Worm (Caenorhabditis elegans) whole organism, mixed stage, embryonic: ENCODE results near the gene gem-4.
A peak's percentile ranks its signal among the peaks of the same experiment; 100 is the strongest.

Experiments
- M03D4.4 ChIP-seq: sonication (generic microtip); optimal IDR thresholded peaks from 2 replicates; lab custom pipeline; 2017; ENCODE audit warnings: mild to moderate bottlenecking, missing genetic modification characterization, missing compliant biosample characterization
- bed-3 ChIP-seq: fragments of 200-800 bp; sonication (Bioruptor generic); optimal IDR thresholded peaks from 3 replicates; lab custom pipeline; 2018; ENCODE audit warnings: mild to moderate bottlenecking, missing genetic modification characterization, moderate library complexity, missing compliant biosample characterization
- blmp-1 ChIP-seq: fragments of 150-350 bp; optimal IDR thresholded peaks from 2 replicates; lab custom pipeline; 2014; ENCODE audit warnings: missing biosample characterization, missing genetic modification characterization
- ceh-43 ChIP-seq: fragments of 200-800 bp; sonication (Bioruptor generic); optimal IDR thresholded peaks from 2 replicates; lab custom pipeline; 2018; ENCODE audit warnings: mild to moderate bottlenecking, missing genetic modification characterization, moderate library complexity, missing compliant biosample characterization
- ceh-83 ChIP-seq: fragments of 200-800 bp; sonication (Bioruptor generic); optimal IDR thresholded peaks from 2 replicates; lab custom pipeline; 2018; ENCODE audit warnings: mild to moderate bottlenecking, missing genetic modification characterization, missing compliant biosample characterization
- ces-1 ChIP-seq: fragments of 150-350 bp; optimal IDR thresholded peaks from 2 replicates; lab custom pipeline; 2014; ENCODE audit warnings: missing biosample characterization, missing genetic modification reagents, missing genetic modification characterization
- cnd-1 ChIP-seq: fragments of 200-800 bp; sonication (Bioruptor generic); optimal IDR thresholded peaks from 2 replicates; lab custom pipeline; 2018; ENCODE audit warnings: mild to moderate bottlenecking, missing genetic modification characterization, missing compliant biosample characterization
- drap-1 ChIP-seq: fragments of 200-800 bp; sonication (Bioruptor generic); optimal IDR thresholded peaks from 3 replicates; lab custom pipeline; 2018; ENCODE audit warnings: mild to moderate bottlenecking, missing genetic modification characterization, missing compliant biosample characterization
- elt-1 ChIP-seq: sonication (generic microtip); optimal IDR thresholded peaks from 2 replicates; lab custom pipeline; 2017; ENCODE audit warnings: missing genetic modification characterization, mild to moderate bottlenecking, missing compliant biosample characterization, antibody characterized with exemption, moderate library complexity, borderline replicate concordance; ENCODE audit not compliant: insufficient read depth
- flh-1 ChIP-seq: fragments of 200-800 bp; sonication (Bioruptor generic); optimal IDR thresholded peaks from 2 replicates; lab custom pipeline; 2018; ENCODE audit warnings: mild to moderate bottlenecking, missing genetic modification characterization, moderate library complexity, missing compliant biosample characterization
- ham-2 ChIP-seq: fragments of 200-800 bp; sonication (Bioruptor generic); optimal IDR thresholded peaks from 2 replicates; lab custom pipeline; 2018; ENCODE audit warnings: mild to moderate bottlenecking, missing genetic modification characterization, missing compliant biosample characterization
- hlh-1 ChIP-seq: fragments of 150-350 bp; optimal IDR thresholded peaks from 2 replicates; lab custom pipeline; 2014; ENCODE audit warnings: missing biosample characterization, missing genetic modification reagents, missing genetic modification characterization
- lin-13 ChIP-seq: fragments of 150-350 bp; optimal IDR thresholded peaks from 2 replicates; lab custom pipeline; 2014; ENCODE audit warnings: missing biosample characterization, missing genetic modification characterization
- lin-32 ChIP-seq: fragments of 200-800 bp; sonication (Bioruptor generic); optimal IDR thresholded peaks from 2 replicates; lab custom pipeline; 2018; ENCODE audit warnings: mild to moderate bottlenecking, missing genetic modification characterization, missing compliant biosample characterization
- lsy-2 ChIP-seq: fragments of 150-350 bp; optimal IDR thresholded peaks from 2 replicates; lab custom pipeline; 2014; ENCODE audit warnings: missing biosample characterization, missing genetic modification characterization
- mep-1 ChIP-seq: fragments of 150-350 bp; optimal IDR thresholded peaks from 2 replicates; lab custom pipeline; 2017; ENCODE audit warnings: missing biosample characterization, missing genetic modification reagents, missing genetic modification characterization, inconsistent platforms
- nhr-2 ChIP-seq: fragments of 150-350 bp; optimal IDR thresholded peaks from 2 replicates; lab custom pipeline; 2014; ENCODE audit warnings: missing biosample characterization, missing genetic modification characterization
- nhr-28 ChIP-seq: fragments of 150-350 bp; optimal IDR thresholded peaks from 2 replicates; lab custom pipeline; 2014; ENCODE audit warnings: missing biosample characterization, missing genetic modification characterization
- nhr-76 ChIP-seq: sonication (generic microtip); optimal IDR thresholded peaks from 2 replicates; lab custom pipeline; 2017; ENCODE audit warnings: missing biosample characterization, missing genetic modification characterization
- pha-4 ChIP-seq: fragments of 150-350 bp; optimal IDR thresholded peaks from 2 replicates; lab custom pipeline; 2018; ENCODE audit warnings: missing biosample characterization, missing genetic modification reagents, missing genetic modification characterization
- sem-2 ChIP-seq: fragments of 200-800 bp; sonication (Bioruptor generic); optimal IDR thresholded peaks from 2 replicates; lab custom pipeline; 2018; ENCODE audit warnings: mild to moderate bottlenecking, missing genetic modification characterization, missing compliant biosample characterization
- snpc-4 ChIP-seq: fragments of 150-350 bp; optimal IDR thresholded peaks from 2 replicates; lab custom pipeline; 2014; ENCODE audit warnings: missing biosample characterization, missing genetic modification characterization
- tbx-8 ChIP-seq: fragments of 200-800 bp; sonication (Bioruptor generic); optimal IDR thresholded peaks from 2 replicates; lab custom pipeline; 2018; ENCODE audit warnings: mild to moderate bottlenecking, missing genetic modification characterization, moderate library complexity, missing compliant biosample characterization
- unc-39 ChIP-seq: fragments of 150-350 bp; optimal IDR thresholded peaks from 2 replicates; lab custom pipeline; 2014; ENCODE audit warnings: missing biosample characterization, missing genetic modification characterization
- unc-62 ChIP-seq: fragments of 150-350 bp; optimal IDR thresholded peaks from 2 replicates; lab custom pipeline; 2014; ENCODE audit warnings: missing biosample characterization, missing genetic modification reagents, missing genetic modification characterization
- ztf-11 ChIP-seq: fragments of 150-350 bp; optimal IDR thresholded peaks from 2 replicates; lab custom pipeline; 2014; ENCODE audit warnings: missing biosample characterization, missing genetic modification characterization

gem-4 gene

DNA sequence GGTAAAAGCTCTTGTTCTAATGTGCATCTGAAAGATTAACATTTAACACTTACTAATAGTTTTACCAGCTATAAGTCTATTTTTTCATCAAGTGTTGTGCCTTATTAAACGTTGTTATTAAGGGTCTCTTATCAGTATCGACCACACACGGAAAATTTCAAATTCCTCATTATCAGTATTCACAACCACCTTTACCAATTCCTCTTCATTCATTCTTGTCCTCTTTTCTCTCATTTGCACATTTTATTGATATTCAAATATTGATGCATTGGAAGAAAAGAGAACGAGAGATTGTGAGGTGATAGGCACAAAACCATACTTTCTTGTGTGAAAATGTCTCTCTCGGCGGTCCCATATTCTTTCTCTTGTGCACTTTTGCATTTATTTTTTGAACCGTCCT, 23.6 kb upstream of the gem-4 start:
- TF ChIP-seq ztf-11 (tag; lab: Kevin White, UChicago) (no peak), mep-1 (tag; lab: Kevin White, UChicago) (no peak), blmp-1 (tag; lab: Kevin White, UChicago) (no peak), tbx-8 (GFP tag; lab: Kevin White, UChicago) (no peak), unc-39 (tag; lab: Kevin White, UChicago) (no peak), cnd-1 (tag; lab: Kevin White, UChicago) (no peak), ham-2 (no peak), sem-2 (GFP tag; lab: Kevin White, UChicago) (no peak)

DNA sequence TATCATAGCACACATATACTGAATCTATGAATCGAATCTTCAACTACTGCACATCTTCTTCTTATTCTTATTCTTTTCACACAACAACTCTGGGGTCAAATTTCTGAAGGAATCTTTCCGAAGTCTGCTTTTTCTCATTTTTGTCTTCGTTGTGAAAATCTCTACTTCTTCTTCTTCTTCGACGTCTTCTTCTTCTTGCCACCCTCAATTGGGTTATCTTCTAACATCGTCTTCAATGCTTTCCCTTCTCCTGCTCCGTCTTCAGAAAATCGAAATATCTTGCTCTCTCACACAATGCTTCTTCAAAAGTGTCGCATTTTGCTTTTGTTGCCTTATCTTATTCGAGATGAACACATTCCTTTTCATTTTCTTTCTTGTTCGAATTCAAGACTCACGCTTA, 22.2 kb upstream of the gem-4 start:
- TF ChIP-seq ceh-83 (GFP tag; lab: Kevin White, UChicago), result no peak
- TF ChIP-seq unc-39 (tag; lab: Kevin White, UChicago), result no peak
- no peak for TF ChIP-seq cnd-1 (tag; lab: Kevin White, UChicago)
- TF ChIP-seq ces-1 (GFP tag; lab: Kevin White, UChicago), result peak; percentile 94

DNA sequence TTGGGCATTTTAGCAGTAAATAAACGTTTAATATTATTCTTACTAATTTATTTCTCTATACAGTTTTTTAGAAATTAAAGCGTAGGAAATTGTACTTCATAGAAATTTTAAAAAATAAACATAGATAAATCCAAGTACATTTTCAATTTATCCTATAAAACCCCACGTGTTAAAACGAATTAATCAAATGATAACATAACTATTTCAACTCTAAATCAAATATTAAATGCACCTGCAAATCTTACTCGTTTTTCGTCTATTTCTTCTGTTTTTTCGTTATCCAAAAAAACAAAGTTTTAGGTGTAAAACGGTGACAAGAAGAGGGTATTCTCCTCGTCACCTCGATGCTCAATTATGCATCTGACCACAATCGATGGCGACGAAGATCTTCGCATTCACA, 10.4 kb upstream of the gem-4 start, which contains the start of gene K01A6.6:
TSS of gene K01A6.6 (plus strand) at position 301 of the 400 bp plus-strand sequence.
- TF ChIP-seq lsy-2 (tag; lab: Kevin White, UChicago) (no peak), hlh-1 (tag; lab: Kevin White, UChicago) (no peak), drap-1 (GFP tag; lab: Kevin White, UChicago) (no peak)

ce11 chrIV:11737269-11737668, 8.2 kb upstream of the gem-4 start, which contains the start of gene K01A6.8:
Gene K01A6.8, minus strand, starts transcription at chrIV:11737369.
- no peak for TF ChIP-seq snpc-4 (tag; lab: Kevin White, UChicago)
- no peak for TF ChIP-seq lin-13 (tag; lab: Kevin White, UChicago)
- no peak for TF ChIP-seq unc-39 (tag; lab: Kevin White, UChicago)

DNA sequence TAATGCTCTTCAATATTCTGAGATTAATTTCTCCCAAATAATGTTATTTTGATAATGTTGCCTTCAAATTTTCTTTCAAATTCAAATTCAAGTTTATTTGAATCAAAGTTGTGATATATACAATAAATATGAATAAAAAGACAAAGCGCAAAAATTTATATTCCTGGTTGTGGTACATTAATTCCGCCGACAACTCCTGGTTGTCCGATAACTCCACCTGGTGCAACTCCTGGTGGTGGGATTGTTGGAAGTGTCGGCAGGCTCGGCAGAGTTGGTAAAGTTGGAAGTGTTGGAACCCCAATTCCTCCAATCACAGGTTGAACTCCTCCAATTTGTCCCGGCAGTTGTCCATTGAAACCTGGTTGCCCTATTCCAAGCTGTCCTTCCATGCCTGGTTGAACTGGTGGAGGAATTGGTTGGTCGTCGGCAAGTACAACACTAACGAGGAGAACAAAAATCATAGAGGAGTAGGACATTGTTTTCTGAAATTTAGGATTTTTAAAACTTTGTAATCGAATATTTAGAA, 7.3 kb upstream of the gem-4 start, which contains the start of gene K01A6.7:
TSS of gene K01A6.7 (minus strand) at position 476 of the 526 bp plus-strand sequence.
- TF ChIP-seq nhr-28 (no peak), tbx-8 (GFP tag; lab: Kevin White, UChicago) (no peak), lin-13 (tag; lab: Kevin White, UChicago) (no peak), cnd-1 (tag; lab: Kevin White, UChicago) (no peak)

DNA sequence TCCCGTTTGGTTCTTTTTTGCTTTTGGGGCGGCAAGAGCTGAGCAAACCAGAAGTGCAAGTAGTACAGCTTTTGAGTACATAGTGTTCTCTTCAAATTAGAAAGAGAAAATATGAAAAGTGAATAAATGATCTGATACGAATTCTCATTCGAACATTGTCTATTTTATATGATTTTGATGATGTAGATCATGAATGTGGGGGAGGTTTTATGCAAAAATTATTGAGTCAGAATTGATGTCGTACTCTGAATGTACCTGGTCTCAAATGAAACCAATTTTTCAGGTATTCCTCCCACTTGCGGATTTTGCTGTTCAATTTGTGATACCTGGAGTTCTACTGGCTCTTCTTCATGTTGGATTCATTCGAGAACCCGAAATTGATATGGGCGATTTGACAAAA, 5.2 kb upstream of the gem-4 start, which contains the start of gene K01A6.4:
TSS of gene K01A6.4 (minus strand) at position 101 of the 400 bp plus-strand sequence.
- TF ChIP-seq sem-2 (GFP tag; lab: Kevin White, UChicago), result no peak
- TF ChIP-seq ceh-83 (GFP tag; lab: Kevin White, UChicago), result no peak
- TF ChIP-seq nhr-76 (tag; lab: Kevin White, UChicago), result no peak

ce11 chrIV:11742406-11742805, 3.0 kb upstream of the gem-4 start, which contains the start of gene K01A6.5:
Gene K01A6.5, plus strand, starts transcription at chrIV:11742706.
- no peak for TF ChIP-seq pha-4
- TF ChIP-seq elt-1, result no peak
- TF ChIP-seq unc-62 (GFP tag; lab: Kevin White, UChicago), result no peak
- TF ChIP-seq M03D4.4 (tag; lab: Kevin White, UChicago), result no peak
- TF ChIP-seq cnd-1 (tag; lab: Kevin White, UChicago), result no peak
- TF ChIP-seq mep-1 (tag; lab: Kevin White, UChicago), result no peak
- no peak for TF ChIP-seq nhr-2 (tag; lab: Kevin White, UChicago)
- no peak for TF ChIP-seq flh-1 (GFP tag; lab: Kevin White, UChicago)
- no peak for TF ChIP-seq bed-3
- TF ChIP-seq ceh-43 (GFP tag; lab: Kevin White, UChicago), result no peak
- TF ChIP-seq blmp-1 (tag; lab: Kevin White, UChicago), result no peak
- no peak for TF ChIP-seq ham-2
- TF ChIP-seq lin-32, result no peak
- no peak for TF ChIP-seq ceh-83 (GFP tag; lab: Kevin White, UChicago)
